Fruit fly (Drosophila melanogaster): Measurements from ENCODE around the gene aus.

dm6 chr3R:21330542-21330941 is 18.9 kb downstream of the aus start:
- TF ChIP-seq Sin3A (optimal IDR thresholded peaks at IDR 0.05) (no peak), h (optimal IDR thresholded peaks at IDR 0.05) (no peak), psq (optimal IDR thresholded peaks at IDR 0.05) (no peak), ttk (optimal IDR thresholded peaks at IDR 0.05) (no peak), insv (optimal IDR thresholded peaks at IDR 0.05) (no peak), Myc (optimal IDR thresholded peaks at IDR 0.05) (no peak)
